Worm (Caenorhabditis elegans): Measurements from ENCODE around the gene T27E7.3.

T27E7.3 gene

DNA sequence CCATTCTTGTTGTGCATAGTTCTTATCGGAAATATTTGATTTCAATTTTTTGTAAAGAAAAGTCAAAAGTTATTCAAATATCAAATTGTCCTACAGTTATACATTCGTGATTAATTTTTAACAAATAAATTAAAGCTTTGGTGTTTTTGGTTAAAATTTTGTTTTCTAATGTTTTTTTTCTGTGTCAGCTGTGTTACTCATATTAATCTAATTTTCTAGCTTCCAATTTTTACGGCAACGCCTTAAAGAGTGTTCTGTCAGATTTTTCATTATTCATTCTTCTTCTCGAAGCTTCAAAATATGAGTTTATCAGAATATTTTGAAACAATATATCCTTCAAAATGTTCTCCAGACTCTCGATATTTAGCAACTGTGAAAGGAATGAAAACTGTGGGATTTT is 5.2 kb upstream of the T27E7.3 start, which contains the start of gene srh-63:
srh-63 (plus strand) TSS at position 301 of the 400 bp plus-strand sequence.
- TF ChIP-seq fax-1 (tag; optimal IDR thresholded peaks at IDR 0.05) (no peak), ceh-48 (tag; optimal IDR thresholded peaks at IDR 0.05) (no peak), ceh-45 (GFP tag; IDR thresholded peaks at IDR 0.05) (no peak), C38D4.7 (GFP tag; optimal IDR thresholded peaks at IDR 0.05) (no peak), pqm-1 (tag; optimal IDR thresholded peaks at IDR 0.05) (no peak), ceh-31 (tag; optimal IDR thresholded peaks at IDR 0.05) (no peak), pha-4 (tag; optimal IDR thresholded peaks at IDR 0.05) (no peak)

DNA sequence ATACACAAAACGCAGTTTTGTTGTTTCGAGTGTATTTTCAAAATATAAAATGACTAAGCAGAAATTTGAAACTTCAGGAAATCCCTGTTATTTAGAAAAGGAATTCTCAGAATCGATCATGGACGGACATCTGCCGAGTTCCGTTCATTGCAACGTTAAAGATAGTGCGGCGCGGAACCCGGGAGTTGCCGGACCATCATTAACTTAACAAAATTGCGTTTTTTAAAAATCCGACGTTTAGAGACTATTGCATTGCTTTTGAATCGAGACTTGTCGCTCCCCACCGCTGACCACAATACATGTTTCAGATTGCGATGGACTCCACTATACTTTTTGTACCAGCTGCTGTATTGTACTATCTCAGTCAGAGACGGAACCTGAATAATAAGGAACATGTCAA is 1.2 kb downstream of the T27E7.3 start:
- TF ChIP-seq ttx-3 (tag; optimal IDR thresholded peaks at IDR 0.05) (no peak), C38D4.7 (GFP tag; optimal IDR thresholded peaks at IDR 0.05) (no peak), unc-86 (tag; optimal IDR thresholded peaks at IDR 0.05) (no peak), dmd-4 (tag; optimal IDR thresholded peaks at IDR 0.05; ENCODE audit: borderline replicate concordance) (no peak), fax-1 (tag; optimal IDR thresholded peaks at IDR 0.05) (no peak), hlh-6 (tag; optimal IDR thresholded peaks at IDR 0.05) (no peak), ceh-18 (tag; optimal IDR thresholded peaks at IDR 0.05) (no peak), elt-2 (tag; optimal IDR thresholded peaks at IDR 0.05) (no peak), nfya-1 (tag; optimal IDR thresholded peaks at IDR 0.05) (no peak), unc-55 (GFP tag; optimal IDR thresholded peaks at IDR 0.05) (no peak), pha-4 (tag; optimal IDR thresholded peaks at IDR 0.05) (no peak), pag-3 (tag; optimal IDR thresholded peaks at IDR 0.05; ENCODE audit: borderline replicate concordance) (no peak)

DNA sequence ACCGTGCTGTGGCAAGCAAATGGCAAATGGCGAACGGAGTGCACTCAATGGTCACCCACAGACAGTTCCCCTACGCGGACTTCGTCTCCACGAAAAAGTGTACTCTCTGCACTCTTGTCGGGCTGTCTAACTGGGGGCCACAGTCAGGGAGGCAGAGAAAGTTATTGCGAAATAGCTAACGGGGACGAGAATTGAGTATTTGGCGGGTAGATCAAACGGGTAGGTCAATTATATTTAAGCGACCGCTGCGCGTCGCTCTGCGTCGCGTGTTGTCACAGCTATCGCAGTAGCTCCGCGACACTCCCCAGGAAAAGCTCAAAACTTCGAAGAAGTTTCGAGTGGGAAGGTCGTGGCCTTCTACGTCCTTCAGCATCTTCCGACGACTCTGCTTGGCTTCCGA is 3.5 kb downstream of the T27E7.3 start:
- TF ChIP-seq hlh-6 (tag; optimal IDR thresholded peaks at IDR 0.05) (no peak), fax-1 (tag; optimal IDR thresholded peaks at IDR 0.05) (no peak), K02D7.2 (tag; optimal IDR thresholded peaks at IDR 0.05) (no peak)

DNA sequence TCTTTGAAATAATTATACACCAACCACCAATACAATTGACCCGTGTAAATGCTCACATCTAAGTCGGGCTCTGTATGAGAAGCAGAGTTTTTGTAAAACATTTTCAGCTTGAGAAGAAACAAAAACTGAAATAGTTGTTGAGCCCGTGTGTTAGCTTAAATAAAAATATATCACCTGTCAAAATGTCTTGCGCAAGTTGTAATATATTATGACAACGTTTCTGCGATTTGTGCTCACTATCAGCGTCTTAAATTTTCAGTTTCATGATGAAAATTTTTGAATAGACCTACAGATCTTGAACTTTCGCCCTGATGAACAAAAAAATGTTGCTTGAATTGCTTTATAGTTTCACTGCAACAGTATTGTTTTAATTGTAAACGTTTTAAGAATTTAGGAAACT is 6.1 kb downstream of the T27E7.3 start, which contains the start of gene T27E7.4:
T27E7.4 (minus strand) TSS at position 101 of the 400 bp plus-strand sequence.
- no peak for TF ChIP-seq lim-6 (tag; optimal IDR thresholded peaks at IDR 0.05)
- no peak for TF ChIP-seq mec-3 (tag; optimal IDR thresholded peaks at IDR 0.05; ENCODE audit: borderline replicate concordance)
- TF ChIP-seq pqm-1 (tag; optimal IDR thresholded peaks at IDR 0.05), result no peak
- TF ChIP-seq hlh-8 (tag; optimal IDR thresholded peaks at IDR 0.05), result no peak
- no peak for TF ChIP-seq tbx-7 (tag; optimal IDR thresholded peaks at IDR 0.05)
- no peak for TF ChIP-seq pha-2 (tag; optimal IDR thresholded peaks at IDR 0.05)
- TF ChIP-seq C08G9.2 (tag; optimal IDR thresholded peaks at IDR 0.05), result no peak
- TF ChIP-seq fkh-10 (GFP tag; optimal IDR thresholded peaks at IDR 0.05), result no peak
- no peak for TF ChIP-seq Y22D7AL.16 (tag; optimal IDR thresholded peaks at IDR 0.05)
- no peak for TF ChIP-seq gmeb-2 (tag; optimal IDR thresholded peaks at IDR 0.05)
- no peak for TF ChIP-seq sox-2 (GFP tag; IDR thresholded peaks at IDR 0.05)
- TF ChIP-seq pros-1 (tag; optimal IDR thresholded peaks at IDR 0.05), result no peak
- no peak for TF ChIP-seq T23F11.4 (GFP tag; optimal IDR thresholded peaks at IDR 0.05)
- no peak for TF ChIP-seq unc-55 (GFP tag; optimal IDR thresholded peaks at IDR 0.05)
- TF ChIP-seq ahr-1 (tag; optimal IDR thresholded peaks at IDR 0.05), result no peak

DNA sequence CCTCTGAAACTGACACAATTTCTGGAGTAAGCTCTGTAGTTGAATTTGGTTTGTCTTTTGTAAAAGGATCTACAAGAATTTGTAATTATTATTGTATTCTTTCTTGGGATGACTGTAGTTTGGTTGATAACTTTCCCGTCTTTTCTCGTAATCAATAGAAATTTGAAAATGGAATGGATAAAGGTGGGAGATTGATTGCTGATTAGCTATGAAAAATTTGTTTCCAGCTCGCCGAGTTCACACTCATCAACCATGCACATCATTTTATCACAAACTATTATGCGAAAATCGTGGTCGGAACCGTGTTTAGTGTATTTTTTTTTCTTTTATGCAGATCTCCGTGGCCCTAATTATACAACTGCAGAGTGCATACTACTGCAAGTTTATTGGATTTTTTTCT is 8.1 kb downstream of the T27E7.3 start, which contains the start of gene T27E7.5:
T27E7.5 (plus strand) TSS at position 253 of the 400 bp plus-strand sequence.
- TF ChIP-seq unc-86 (tag; optimal IDR thresholded peaks at IDR 0.05) (no peak), dve-1 (tag; optimal IDR thresholded peaks at IDR 0.05) (no peak), elt-2 (tag; optimal IDR thresholded peaks at IDR 0.05) (no peak), rnt-1 (tag; optimal IDR thresholded peaks at IDR 0.05) (no peak), nhr-11 (tag; optimal IDR thresholded peaks at IDR 0.05) (no peak), fkh-10 (GFP tag; optimal IDR thresholded peaks at IDR 0.05) (no peak), odd-2 (tag; optimal IDR thresholded peaks at IDR 0.05) (no peak), madf-2 (tag; optimal IDR thresholded peaks at IDR 0.05) (no peak), npax-4 (tag; optimal IDR thresholded peaks at IDR 0.05) (no peak), hlh-8 (tag; optimal IDR thresholded peaks at IDR 0.05) (no peak), ceh-22 (tag; optimal IDR thresholded peaks at IDR 0.05) (no peak), pat-9 (tag; optimal IDR thresholded peaks at IDR 0.05) (no peak), pqm-1 (tag; optimal IDR thresholded peaks at IDR 0.05) (no peak), pag-3 (tag; optimal IDR thresholded peaks at IDR 0.05; ENCODE audit: borderline replicate concordance) (no peak)

Measured in whole organism, late embryonic.